Worm (Caenorhabditis elegans) whole organism, L4 larva: ENCODE data around the gene C24H10.4.

Source experiments
- F37D6.2 ChIP-seq: sonication (generic microtip); optimal IDR thresholded peaks from 2 replicates; lab custom pipeline; 2016; ENCODE audit warnings: mild to moderate bottlenecking, missing genetic modification characterization, missing compliant biosample characterization
- F49E8.2 ChIP-seq: sonication (generic microtip); optimal IDR thresholded peaks from 2 replicates; lab custom pipeline; 2016; ENCODE audit warnings: missing compliant biosample characterization, mild to moderate bottlenecking, missing genetic modification characterization, borderline replicate concordance
- T20F7.1 ChIP-seq: fragments of 200-800 bp; sonication (Bioruptor generic); optimal IDR thresholded peaks from 2 replicates; lab custom pipeline; 2018; ENCODE audit warnings: mild to moderate bottlenecking, missing genetic modification characterization, missing compliant biosample characterization
- Y5F2A.4 ChIP-seq: fragments of 200-800 bp; sonication (Bioruptor generic); optimal IDR thresholded peaks from 2 replicates; lab custom pipeline; 2018; ENCODE audit warnings: mild to moderate bottlenecking, missing genetic modification characterization, missing compliant biosample characterization
- Y75B8A.6 ChIP-seq: fragments of 200-800 bp; sonication (Bioruptor generic); IDR thresholded peaks from 2 replicates; pipeline ENCODE4 v1.3.6; 2022; ENCODE audit warnings: missing genetic modification reagents, missing genetic modification characterization, missing compliant biosample characterization
- ZK337.2 ChIP-seq: fragments of 200-800 bp; sonication (Bioruptor generic); IDR thresholded peaks from 2 replicates; pipeline ENCODE4 v1.3.6; 2022; ENCODE audit warnings: missing genetic modification reagents, missing genetic modification characterization, missing compliant biosample characterization
- aha-1 ChIP-seq: fragments of 150-350 bp; peaks from one replicate; lab custom pipeline; 2014; ENCODE audit warnings: missing biosample characterization, missing genetic modification characterization
- ceh-32 ChIP-seq: sonication (generic microtip); optimal IDR thresholded peaks from 2 replicates; lab custom pipeline; 2016; ENCODE audit warnings: mild to moderate bottlenecking, missing genetic modification characterization, missing compliant biosample characterization; ENCODE audit not compliant: poor library complexity
- ceh-44 ChIP-seq: fragments of 200-800 bp; sonication (Bioruptor generic); IDR thresholded peaks from 2 replicates; pipeline ENCODE4 v1.3.6; 2022; ENCODE audit warnings: missing genetic modification reagents, missing genetic modification characterization, missing compliant biosample characterization
- ceh-62 ChIP-seq: sonication (generic microtip); optimal IDR thresholded peaks from 2 replicates; lab custom pipeline; 2017; ENCODE audit warnings: missing biosample characterization, missing genetic modification characterization
- ces-1 ChIP-seq: fragments of 150-350 bp; sonication (generic microtip); optimal IDR thresholded peaks from 4 replicates; lab custom pipeline; 2014; ENCODE audit warnings: missing biosample characterization, missing genetic modification reagents, missing genetic modification characterization
- daf-12 ChIP-seq: fragments of 150-350 bp; optimal IDR thresholded peaks from 2 replicates; lab custom pipeline; 2014; ENCODE audit warnings: missing biosample characterization, missing genetic modification reagents, missing genetic modification characterization
- daf-16 ChIP-seq, 3 experiments: sonication (generic microtip); optimal IDR thresholded peaks; 2 replicates each; lab custom pipeline; 2016 to 2017; ENCODE audit warnings: missing genetic modification characterization in 3 of 3, missing genetic modification reagents in 3 of 3, mild to moderate bottlenecking in 2 of 3, missing compliant biosample characterization in 2 of 3, missing biosample characterization in 1 of 3, moderate library complexity in 1 of 3
- dmd-8 ChIP-seq: fragments of 200-800 bp; sonication (Bioruptor generic); IDR thresholded peaks from 2 replicates; pipeline ENCODE4 v1.3.6; 2022; ENCODE audit warnings: missing genetic modification characterization, missing compliant biosample characterization
- dpl-1 ChIP-seq: fragments of 150-350 bp; optimal IDR thresholded peaks from 2 replicates; lab custom pipeline; 2014; ENCODE audit warnings: missing biosample characterization, missing genetic modification reagents, missing genetic modification characterization
- dve-1 ChIP-seq: sonication (generic microtip); optimal IDR thresholded peaks from 2 replicates; lab custom pipeline; 2017; ENCODE audit warnings: antibody characterized with exemption, mild to moderate bottlenecking, missing genetic modification characterization, missing compliant biosample characterization; ENCODE audit not compliant: insufficient read depth
- egl-27 ChIP-seq: sonication (generic microtip); optimal IDR thresholded peaks from 3 replicates; lab custom pipeline; 2017; ENCODE audit warnings: missing biosample characterization, missing genetic modification reagents, missing genetic modification characterization
- hlh-11 ChIP-seq: fragments of 200-800 bp; sonication (Bioruptor generic); optimal IDR thresholded peaks from 2 replicates; lab custom pipeline; 2018; ENCODE audit warnings: mild to moderate bottlenecking, missing genetic modification characterization, missing compliant biosample characterization
- hlh-30 ChIP-seq: sonication (generic microtip); optimal IDR thresholded peaks from 2 replicates; lab custom pipeline; 2017; ENCODE audit warnings: antibody characterized with exemption, mild to moderate bottlenecking, missing genetic modification characterization, missing compliant biosample characterization; ENCODE audit not compliant: insufficient read depth
- hmg-1.1 ChIP-seq: fragments of 200-800 bp; sonication (Bioruptor generic); IDR thresholded peaks from 2 replicates; pipeline ENCODE4 v1.3.6; 2022; ENCODE audit warnings: missing genetic modification reagents, missing genetic modification characterization, missing compliant biosample characterization
- lin-13 ChIP-seq: fragments of 150-350 bp; optimal IDR thresholded peaks from 2 replicates; lab custom pipeline; 2014; ENCODE audit warnings: missing biosample characterization, missing genetic modification reagents, missing genetic modification characterization
- lin-15B ChIP-seq: fragments of 150-350 bp; sonication (generic microtip); optimal IDR thresholded peaks from 3 replicates; lab custom pipeline; 2014; ENCODE audit warnings: missing biosample characterization, missing genetic modification characterization
- lin-38 ChIP-seq: fragments of 200-800 bp; sonication (Bioruptor generic); IDR thresholded peaks from 2 replicates; pipeline ENCODE4 v1.3.6; 2022; ENCODE audit warnings: missing genetic modification reagents, missing genetic modification characterization, missing compliant biosample characterization
- lsy-2 ChIP-seq, 2 experiments: fragments of 150-350 bp in 1 of 2; sonication (generic microtip) in 1 of 2; optimal IDR thresholded peaks; 2 replicates each; lab custom pipeline; 2014 to 2017; ENCODE audit warnings: missing biosample characterization in 2 of 2, missing genetic modification characterization in 2 of 2
- madf-9 ChIP-seq: fragments of 200-800 bp; sonication (Bioruptor generic); conservative IDR thresholded peaks from 2 replicates; pipeline ENCODE4 v1.3.6; 2022; ENCODE audit warnings: missing genetic modification reagents, missing genetic modification characterization, missing compliant biosample characterization
- mep-1 ChIP-seq: fragments of 150-350 bp; sonication (generic microtip); optimal IDR thresholded peaks from 3 replicates; lab custom pipeline; 2014; ENCODE audit warnings: missing biosample characterization, missing genetic modification characterization
- mes-2 ChIP-seq: sonication (generic microtip); optimal IDR thresholded peaks from 2 replicates; lab custom pipeline; 2016; ENCODE audit warnings: missing genotype, mild to moderate bottlenecking, missing genetic modification characterization, missing compliant biosample characterization; ENCODE audit not compliant: poor library complexity, severe bottlenecking
- mxl-2 ChIP-seq: fragments of 200-800 bp; sonication (Bioruptor generic); conservative IDR thresholded peaks from 2 replicates; pipeline ENCODE4 v1.3.6; 2022; ENCODE audit warnings: missing genetic modification reagents, missing genetic modification characterization, missing compliant biosample characterization
- mxl-3 ChIP-seq: fragments of 200-800 bp; sonication (Bioruptor generic); optimal IDR thresholded peaks from 2 replicates; lab custom pipeline; 2018; ENCODE audit warnings: mild to moderate bottlenecking, missing genetic modification characterization, missing compliant biosample characterization
- nhr-102 ChIP-seq: sonication (generic microtip); optimal IDR thresholded peaks from 2 replicates; lab custom pipeline; 2016; ENCODE audit warnings: mild to moderate bottlenecking, missing genetic modification characterization, moderate library complexity, missing compliant biosample characterization
- nhr-11 ChIP-seq: fragments of 150-350 bp; optimal IDR thresholded peaks from 2 replicates; lab custom pipeline; 2014; ENCODE audit warnings: missing biosample characterization, missing genetic modification characterization
- nhr-25 ChIP-seq: sonication (generic microtip); optimal IDR thresholded peaks from 2 replicates; lab custom pipeline; 2017; ENCODE audit warnings: missing genetic modification characterization, mild to moderate bottlenecking, missing compliant biosample characterization, antibody characterized with exemption, moderate library complexity, borderline replicate concordance; ENCODE audit not compliant: insufficient read depth
- nhr-28 ChIP-seq: fragments of 150-350 bp; optimal IDR thresholded peaks from 2 replicates; lab custom pipeline; 2014; ENCODE audit warnings: missing biosample characterization, missing genetic modification characterization
- nhr-48 ChIP-seq: sonication (generic microtip); optimal IDR thresholded peaks from 2 replicates; lab custom pipeline; 2016; ENCODE audit warnings: mild to moderate bottlenecking, missing genetic modification characterization, missing compliant biosample characterization
- nhr-6 ChIP-seq: fragments of 150-350 bp; optimal IDR thresholded peaks from 2 replicates; lab custom pipeline; 2014; ENCODE audit warnings: missing biosample characterization, missing genetic modification characterization
- nhr-77 ChIP-seq: fragments of 150-350 bp; optimal IDR thresholded peaks from 2 replicates; lab custom pipeline; 2014; ENCODE audit warnings: missing biosample characterization, missing genetic modification characterization
- php-3 ChIP-seq: fragments of 200-800 bp; sonication (Bioruptor generic); IDR thresholded peaks from 2 replicates; pipeline ENCODE4 v1.3.6; 2022; ENCODE audit warnings: missing genetic modification reagents, missing genetic modification characterization, missing compliant biosample characterization
- pqm-1 ChIP-seq: sonication (generic microtip); optimal IDR thresholded peaks from 2 replicates; lab custom pipeline; 2017; ENCODE audit warnings: missing biosample characterization, missing genetic modification characterization
- saeg-2 ChIP-seq: fragments of 200-800 bp; sonication (Bioruptor generic); IDR thresholded peaks from 2 replicates; pipeline ENCODE4 v1.3.6; 2022; ENCODE audit warnings: missing genetic modification reagents, missing genetic modification characterization, missing compliant biosample characterization
- sdz-12 ChIP-seq: fragments of 200-800 bp; sonication (Bioruptor generic); optimal IDR thresholded peaks from 2 replicates; lab custom pipeline; 2018; ENCODE audit warnings: mild to moderate bottlenecking, missing genetic modification characterization, missing compliant biosample characterization
- snpc-1.2 ChIP-seq: fragments of 200-800 bp; sonication (Bioruptor generic); IDR thresholded peaks from 2 replicates; pipeline ENCODE4 v1.3.6; 2022; ENCODE audit warnings: missing genetic modification reagents, missing genetic modification characterization, missing compliant biosample characterization
- snpc-4 ChIP-seq: fragments of 150-350 bp; optimal IDR thresholded peaks from 2 replicates; lab custom pipeline; 2014; ENCODE audit warnings: missing biosample characterization, missing genetic modification characterization
- tag-97 ChIP-seq: fragments of 200-800 bp; sonication (Bioruptor generic); IDR thresholded peaks from 2 replicates; pipeline ENCODE4 v1.3.6; 2022; ENCODE audit warnings: missing genetic modification characterization, missing compliant biosample characterization
- tra-1 ChIP-seq: fragments of 200-800 bp; sonication (Bioruptor generic); IDR thresholded peaks from 2 replicates; pipeline ENCODE4 v1.3.6; 2022; ENCODE audit warnings: missing genetic modification reagents, missing genetic modification characterization, missing compliant biosample characterization
- unc-130 ChIP-seq: sonication (generic microtip); optimal IDR thresholded peaks from 2 replicates; lab custom pipeline; 2016; ENCODE audit warnings: missing genetic modification reagents, missing genetic modification characterization, missing compliant biosample characterization
- unc-39 ChIP-seq: sonication (generic microtip); optimal IDR thresholded peaks from 2 replicates; lab custom pipeline; 2017; ENCODE audit warnings: missing biosample characterization, missing genetic modification characterization
- unc-62 ChIP-seq, 3 experiments: fragments of 150-350 bp in 1 of 3; sonication (generic microtip); optimal IDR thresholded peaks in 2 of 3; peaks in 1 of 3; 1 replicate in 1 of 3; 2 replicates in 2 of 3; lab custom pipeline; 2014 to 2017; ENCODE audit warnings: missing biosample characterization in 3 of 3, missing genetic modification characterization in 3 of 3, missing genetic modification reagents in 3 of 3, missing genotype in 1 of 3
- zag-1 ChIP-seq: fragments of 150-350 bp; optimal IDR thresholded peaks from 2 replicates; lab custom pipeline; 2014; ENCODE audit warnings: missing biosample characterization, missing genetic modification characterization
- ztf-7 ChIP-seq: fragments of 150-350 bp; optimal IDR thresholded peaks from 2 replicates; lab custom pipeline; 2014; ENCODE audit warnings: missing biosample characterization, missing genetic modification characterization

Gene C24H10.4

ce11 chrX:5086212-5086611 is 27.1 kb upstream of the C24H10.4 start:
- TF ChIP-seq tra-1 (GFP tag; lab: Robert Waterston, UW) (no peak), nhr-6 (no peak), ztf-7 (no peak), dve-1 (tag; lab: Kevin White, UChicago) (peak; percentile 28), saeg-2 (no peak), mep-1 (tag; lab: Kevin White, UChicago) (peak; percentile 24), php-3 (no peak), daf-12 (tag; lab: Kevin White, UChicago) (no peak), Y75B8A.6 (GFP tag; lab: Robert Waterston, UW) (no peak), pqm-1 (tag; lab: Kevin White, UChicago) (no peak), lin-38 (GFP tag; lab: Robert Waterston, UW) (no peak), dmd-8 (GFP tag; lab: Robert Waterston, UW) (no peak), unc-39 (tag; lab: Kevin White, UChicago) (no peak), nhr-102 (no peak), ceh-62 (tag; lab: Kevin White, UChicago) (no peak), tag-97 (no peak), zag-1 (tag; lab: Kevin White, UChicago) (no peak), ceh-44 (no peak), mxl-3 (GFP tag; lab: Kevin White, UChicago) (no peak), lin-13 (GFP tag; lab: Kevin White, UChicago) (no peak), nhr-48 (no peak), snpc-1.2 (GFP tag; lab: Robert Waterston, UW) (no peak), madf-9 (GFP tag; lab: Robert Waterston, UW) (no peak), unc-62 (GFP tag; optimal IDR thresholded peaks at IDR 0.05 in 1 of 2; lab: Kevin White, UChicago) (peak in 1 of 2 experiments; percentile 35), unc-62 (tag; optimal IDR thresholded peaks at IDR 0.05; lab: Kevin White, UChicago) (no peak), T20F7.1 (no peak), lin-15B (tag; lab: Kevin White, UChicago) (no peak), dpl-1 (GFP tag; lab: Kevin White, UChicago) (no peak), lsy-2 (tag; optimal IDR thresholded peaks at IDR 0.05; lab: Kevin White, UChicago) (peak in 1 of 2 experiments; percentile 27), daf-16 (GFP tag; optimal IDR thresholded peaks at IDR 0.05; lab: Kevin White, UChicago) (peak in 1 of 2 experiments; percentile 23), daf-16 (tag; optimal IDR thresholded peaks at IDR 0.05; lab: Kevin White, UChicago) (peak; percentile 94), snpc-4 (tag; lab: Kevin White, UChicago) (no peak), nhr-25 (no peak), hlh-30 (tag; lab: Kevin White, UChicago) (peak; percentile 12), sdz-12 (GFP tag; lab: Kevin White, UChicago) (no peak), F37D6.2 (tag; lab: Kevin White, UChicago) (no peak), egl-27 (tag; lab: Kevin White, UChicago) (no peak), mes-2 (no peak), nhr-11 (tag; lab: Kevin White, UChicago) (no peak), nhr-77 (tag; lab: Kevin White, UChicago) (no peak), unc-130 (GFP tag; lab: Kevin White, UChicago) (no peak), Y5F2A.4 (no peak), ceh-32 (tag; lab: Kevin White, UChicago) (no peak), ZK337.2 (GFP tag; lab: Robert Waterston, UW) (no peak), ces-1 (no peak), hlh-11 (tag; lab: Kevin White, UChicago) (no peak), mxl-2 (GFP tag; lab: Robert Waterston, UW) (no peak), nhr-28 (tag; lab: Kevin White, UChicago) (no peak), F49E8.2 (tag; lab: Kevin White, UChicago) (no peak), aha-1 (no peak), hmg-1.1 (GFP tag; lab: Robert Waterston, UW) (no peak)
- TF ChIP-seq, all 104 proteins: peak for 6
